Worm (Caenorhabditis elegans) whole organism, L4 larva: ENCODE results near the gene chup-1.

Source experiments
- F26F4.8 ChIP-seq: fragments of 200-800 bp; sonication (Bioruptor generic); conservative IDR thresholded peaks from 2 replicates; pipeline ENCODE4 v1.3.6; 2022; ENCODE audit warnings: missing genetic modification characterization, missing compliant biosample characterization
- F37D6.2 ChIP-seq: sonication (generic microtip); optimal IDR thresholded peaks from 2 replicates; lab custom pipeline; 2016; ENCODE audit warnings: mild to moderate bottlenecking, missing genetic modification characterization, missing compliant biosample characterization
- F49E8.2 ChIP-seq: sonication (generic microtip); optimal IDR thresholded peaks from 2 replicates; lab custom pipeline; 2016; ENCODE audit warnings: missing compliant biosample characterization, mild to moderate bottlenecking, missing genetic modification characterization, borderline replicate concordance
- T20F7.1 ChIP-seq: fragments of 200-800 bp; sonication (Bioruptor generic); optimal IDR thresholded peaks from 2 replicates; lab custom pipeline; 2018; ENCODE audit warnings: mild to moderate bottlenecking, missing genetic modification characterization, missing compliant biosample characterization
- Y105C5A.15 ChIP-seq: fragments of 200-800 bp; sonication (Bioruptor generic); IDR thresholded peaks from 2 replicates; pipeline ENCODE4 v1.3.6; 2022; ENCODE audit warnings: missing genetic modification characterization, missing compliant biosample characterization
- Y5F2A.4 ChIP-seq: fragments of 200-800 bp; sonication (Bioruptor generic); optimal IDR thresholded peaks from 2 replicates; lab custom pipeline; 2018; ENCODE audit warnings: mild to moderate bottlenecking, missing genetic modification characterization, missing compliant biosample characterization
- Y75B8A.6 ChIP-seq: fragments of 200-800 bp; sonication (Bioruptor generic); IDR thresholded peaks from 2 replicates; pipeline ENCODE4 v1.3.6; 2022; ENCODE audit warnings: missing genetic modification reagents, missing genetic modification characterization, missing compliant biosample characterization
- ZK337.2 ChIP-seq: fragments of 200-800 bp; sonication (Bioruptor generic); IDR thresholded peaks from 2 replicates; pipeline ENCODE4 v1.3.6; 2022; ENCODE audit warnings: missing genetic modification reagents, missing genetic modification characterization, missing compliant biosample characterization
- ama-1 ChIP-seq: fragments of 150-350 bp; optimal IDR thresholded peaks from 2 replicates; lab custom pipeline; 2014; ENCODE audit warnings: inconsistent platforms, mixed read lengths
- arid-1 ChIP-seq: fragments of 200-800 bp; sonication (Bioruptor generic); conservative IDR thresholded peaks from 2 replicates; pipeline ENCODE4 v1.3.6; 2022; ENCODE audit warnings: missing genetic modification reagents, missing genetic modification characterization, missing compliant biosample characterization
- ceh-28 ChIP-seq: fragments of 150-350 bp; optimal IDR thresholded peaks from 2 replicates; lab custom pipeline; 2014; ENCODE audit warnings: missing biosample characterization, missing genetic modification reagents, missing genetic modification characterization
- ces-1 ChIP-seq: fragments of 150-350 bp; sonication (generic microtip); optimal IDR thresholded peaks from 4 replicates; lab custom pipeline; 2014; ENCODE audit warnings: missing biosample characterization, missing genetic modification reagents, missing genetic modification characterization
- cey-2 ChIP-seq: sonication (generic microtip); optimal IDR thresholded peaks from 3 replicates; lab custom pipeline; 2017; ENCODE audit warnings: missing genetic modification characterization, mild to moderate bottlenecking, missing compliant biosample characterization, antibody characterized with exemption, borderline replicate concordance; ENCODE audit not compliant: insufficient read depth
- ctbp-1 ChIP-seq: fragments of 200-800 bp; sonication (Bioruptor generic); IDR thresholded peaks from 2 replicates; pipeline ENCODE4 v1.3.6; 2022; ENCODE audit warnings: missing genetic modification reagents, missing genetic modification characterization, missing compliant biosample characterization
- dmd-8 ChIP-seq: fragments of 200-800 bp; sonication (Bioruptor generic); IDR thresholded peaks from 2 replicates; pipeline ENCODE4 v1.3.6; 2022; ENCODE audit warnings: missing genetic modification characterization, missing compliant biosample characterization
- duxl-1 ChIP-seq: sonication (generic microtip); optimal IDR thresholded peaks from 2 replicates; lab custom pipeline; 2016; ENCODE audit warnings: mild to moderate bottlenecking, missing genetic modification characterization, moderate library complexity, missing compliant biosample characterization; ENCODE audit not compliant: poor library complexity
- egl-27 ChIP-seq: sonication (generic microtip); optimal IDR thresholded peaks from 3 replicates; lab custom pipeline; 2017; ENCODE audit warnings: missing biosample characterization, missing genetic modification reagents, missing genetic modification characterization
- egl-43 ChIP-seq: fragments of 200-800 bp; sonication (Bioruptor generic); IDR thresholded peaks from 2 replicates; pipeline ENCODE4 v1.3.6; 2022; ENCODE audit warnings: missing genetic modification reagents, missing genetic modification characterization, missing compliant biosample characterization
- fkh-10 ChIP-seq: fragments of 150-350 bp; optimal IDR thresholded peaks from 2 replicates; lab custom pipeline; 2014; ENCODE audit warnings: missing biosample characterization, missing genetic modification reagents, missing genetic modification characterization
- fos-1 ChIP-seq: fragments of 150-350 bp; optimal IDR thresholded peaks from 2 replicates; lab custom pipeline; 2014; ENCODE audit warnings: missing biosample characterization, missing genetic modification characterization
- lin-13 ChIP-seq: fragments of 150-350 bp; optimal IDR thresholded peaks from 2 replicates; lab custom pipeline; 2014; ENCODE audit warnings: missing biosample characterization, missing genetic modification reagents, missing genetic modification characterization
- lin-15B ChIP-seq: fragments of 150-350 bp; sonication (generic microtip); optimal IDR thresholded peaks from 3 replicates; lab custom pipeline; 2014; ENCODE audit warnings: missing biosample characterization, missing genetic modification characterization
- lin-29 ChIP-seq: fragments of 200-800 bp; sonication (Bioruptor generic); IDR thresholded peaks from 2 replicates; pipeline ENCODE4 v1.3.6; 2022; ENCODE audit warnings: missing genetic modification reagents, missing genetic modification characterization, missing compliant biosample characterization
- lin-39 ChIP-seq: fragments of 150-350 bp; optimal IDR thresholded peaks from 2 replicates; lab custom pipeline; 2014; ENCODE audit warnings: missing biosample characterization, missing genetic modification reagents, missing genetic modification characterization
- lsy-2 ChIP-seq, 2 experiments: fragments of 150-350 bp in 1 of 2; sonication (generic microtip) in 1 of 2; optimal IDR thresholded peaks; 2 replicates each; lab custom pipeline; 2014 to 2017; ENCODE audit warnings: missing biosample characterization in 2 of 2, missing genetic modification characterization in 2 of 2
- madf-5 ChIP-seq, 2 experiments: fragments of 200-800 bp; sonication (Bioruptor generic); IDR thresholded peaks; 2 replicates each; pipeline ENCODE4 v1.3.6; 2022; ENCODE audit warnings: missing compliant biosample characterization in 2 of 2, missing genetic modification characterization in 2 of 2
- mdt-29 ChIP-seq: fragments of 200-800 bp; sonication (Bioruptor generic); IDR thresholded peaks from 2 replicates; pipeline ENCODE4 v1.3.6; 2022; ENCODE audit warnings: missing genetic modification reagents, missing genetic modification characterization, missing compliant biosample characterization
- mes-2 ChIP-seq: sonication (generic microtip); optimal IDR thresholded peaks from 2 replicates; lab custom pipeline; 2016; ENCODE audit warnings: missing genotype, mild to moderate bottlenecking, missing genetic modification characterization, missing compliant biosample characterization; ENCODE audit not compliant: poor library complexity, severe bottlenecking
- mxl-3 ChIP-seq: fragments of 200-800 bp; sonication (Bioruptor generic); optimal IDR thresholded peaks from 2 replicates; lab custom pipeline; 2018; ENCODE audit warnings: mild to moderate bottlenecking, missing genetic modification characterization, missing compliant biosample characterization
- nhr-10 ChIP-seq: fragments of 150-350 bp; optimal IDR thresholded peaks from 2 replicates; lab custom pipeline; 2014; ENCODE audit warnings: missing biosample characterization, missing genetic modification characterization
- nhr-102 ChIP-seq: sonication (generic microtip); optimal IDR thresholded peaks from 2 replicates; lab custom pipeline; 2016; ENCODE audit warnings: mild to moderate bottlenecking, missing genetic modification characterization, moderate library complexity, missing compliant biosample characterization
- nhr-11 ChIP-seq: fragments of 150-350 bp; optimal IDR thresholded peaks from 2 replicates; lab custom pipeline; 2014; ENCODE audit warnings: missing biosample characterization, missing genetic modification characterization
- nhr-111 ChIP-seq: fragments of 200-800 bp; sonication (Bioruptor generic); optimal IDR thresholded peaks from 2 replicates; lab custom pipeline; 2018; ENCODE audit warnings: mild to moderate bottlenecking, missing genetic modification characterization, missing compliant biosample characterization
- nhr-237 ChIP-seq: sonication (generic microtip); optimal IDR thresholded peaks from 2 replicates; lab custom pipeline; 2017; ENCODE audit warnings: missing biosample characterization, missing genetic modification characterization
- nhr-41 ChIP-seq: fragments of 200-800 bp; sonication (Bioruptor generic); IDR thresholded peaks from 2 replicates; pipeline ENCODE4 v1.3.6; 2022; ENCODE audit warnings: missing genetic modification reagents, missing genetic modification characterization, missing compliant biosample characterization
- nhr-48 ChIP-seq: sonication (generic microtip); optimal IDR thresholded peaks from 2 replicates; lab custom pipeline; 2016; ENCODE audit warnings: mild to moderate bottlenecking, missing genetic modification characterization, missing compliant biosample characterization
- nhr-6 ChIP-seq: fragments of 150-350 bp; optimal IDR thresholded peaks from 2 replicates; lab custom pipeline; 2014; ENCODE audit warnings: missing biosample characterization, missing genetic modification characterization
- pha-4 ChIP-seq, 2 experiments: fragments of 150-350 bp in 1 of 2; fragments of 200-800 bp in 1 of 2; sonication (Bioruptor generic) in 1 of 2; IDR thresholded peaks in 1 of 2; optimal IDR thresholded peaks in 1 of 2; 2 replicates each; pipeline versions ENCODE4 v1.3.6 to Lab custom; 2014 to 2022; ENCODE audit warnings: missing genetic modification characterization in 2 of 2, missing genetic modification reagents in 2 of 2, missing biosample characterization in 1 of 2, missing compliant biosample characterization in 1 of 2
- pqm-1 ChIP-seq: sonication (generic microtip); optimal IDR thresholded peaks from 2 replicates; lab custom pipeline; 2017; ENCODE audit warnings: missing biosample characterization, missing genetic modification characterization
- rbr-2 ChIP-seq: sonication (generic microtip); optimal IDR thresholded peaks from 2 replicates; lab custom pipeline; 2016; ENCODE audit warnings: missing genotype, missing genetic modification characterization, missing compliant biosample characterization
- snpc-1.2 ChIP-seq: fragments of 200-800 bp; sonication (Bioruptor generic); IDR thresholded peaks from 2 replicates; pipeline ENCODE4 v1.3.6; 2022; ENCODE audit warnings: missing genetic modification reagents, missing genetic modification characterization, missing compliant biosample characterization
- snpc-4 ChIP-seq: fragments of 150-350 bp; optimal IDR thresholded peaks from 2 replicates; lab custom pipeline; 2014; ENCODE audit warnings: missing biosample characterization, missing genetic modification characterization
- spr-1 ChIP-seq: sonication (generic microtip); optimal IDR thresholded peaks from 2 replicates; lab custom pipeline; 2016; ENCODE audit warnings: mild to moderate bottlenecking, missing genetic modification characterization, missing compliant biosample characterization
- spr-3 ChIP-seq: fragments of 200-800 bp; sonication (Bioruptor generic); optimal IDR thresholded peaks from 2 replicates; lab custom pipeline; 2018; ENCODE audit warnings: mild to moderate bottlenecking, missing genetic modification characterization, missing compliant biosample characterization
- tag-97 ChIP-seq: fragments of 200-800 bp; sonication (Bioruptor generic); IDR thresholded peaks from 2 replicates; pipeline ENCODE4 v1.3.6; 2022; ENCODE audit warnings: missing genetic modification characterization, missing compliant biosample characterization
- unc-39 ChIP-seq: sonication (generic microtip); optimal IDR thresholded peaks from 2 replicates; lab custom pipeline; 2017; ENCODE audit warnings: missing biosample characterization, missing genetic modification characterization
- unc-62 ChIP-seq, 3 experiments: fragments of 150-350 bp in 1 of 3; sonication (generic microtip); optimal IDR thresholded peaks in 2 of 3; peaks in 1 of 3; 1 replicate in 1 of 3; 2 replicates in 2 of 3; lab custom pipeline; 2014 to 2017; ENCODE audit warnings: missing biosample characterization in 3 of 3, missing genetic modification characterization in 3 of 3, missing genetic modification reagents in 3 of 3, missing genotype in 1 of 3
- vab-7 ChIP-seq: fragments of 200-800 bp; sonication (Bioruptor generic); IDR thresholded peaks from 2 replicates; pipeline ENCODE4 v1.3.6; 2022; ENCODE audit warnings: missing genetic modification reagents, missing genetic modification characterization, missing compliant biosample characterization
- zag-1 ChIP-seq: fragments of 150-350 bp; optimal IDR thresholded peaks from 2 replicates; lab custom pipeline; 2014; ENCODE audit warnings: missing biosample characterization, missing genetic modification characterization
- zfp-3 ChIP-seq: fragments of 200-800 bp; sonication (Bioruptor generic); conservative IDR thresholded peaks from 2 replicates; pipeline ENCODE4 v1.3.6; 2022; ENCODE audit warnings: missing genetic modification reagents, missing genetic modification characterization, missing compliant biosample characterization
- ztf-7 ChIP-seq: fragments of 150-350 bp; optimal IDR thresholded peaks from 2 replicates; lab custom pipeline; 2014; ENCODE audit warnings: missing biosample characterization, missing genetic modification characterization

Gene chup-1

DNA sequence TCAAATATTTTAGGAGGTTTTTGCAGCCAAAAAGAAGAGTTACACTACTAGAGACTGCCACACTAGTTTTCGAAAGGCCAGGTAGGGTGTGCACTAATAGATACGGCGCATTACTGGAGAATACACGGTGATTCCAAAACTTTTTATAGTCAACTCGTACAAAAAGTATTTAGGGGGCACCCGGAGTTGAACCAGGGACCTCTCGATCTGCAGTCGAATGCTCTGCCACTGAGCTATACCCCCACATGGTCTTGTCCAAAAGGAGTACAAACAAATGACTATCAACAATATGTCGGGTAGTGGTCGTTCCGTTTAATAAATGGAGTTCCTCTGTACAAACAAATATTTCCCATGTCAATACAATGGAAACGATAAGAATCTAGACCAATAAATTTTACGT, 26.0 kb downstream of the chup-1 start (continued):
- no peak; the same call in none of the 2 replicates for TF ChIP-seq snpc-1.2 (GFP tag; lab: Robert Waterston, UW)
- no peak for TF ChIP-seq mxl-3
- no peak for TF ChIP-seq F26F4.8 (GFP tag; lab: Robert Waterston, UW)
- no peak for TF ChIP-seq egl-27 (tag; lab: Kevin White, UChicago)
- TF ChIP-seq spr-3 (GFP tag; lab: Kevin White, UChicago), result no peak
- TF ChIP-seq mes-2 (tag; lab: Kevin White, UChicago), result peak; percentile 60
- no peak for TF ChIP-seq ztf-7 (tag; lab: Kevin White, UChicago)
- TF ChIP-seq nhr-11 (tag; lab: Kevin White, UChicago), result no peak
- no peak for TF ChIP-seq ceh-28
- no peak for TF ChIP-seq cey-2
- TF ChIP-seq ZK337.2 (GFP tag; lab: Robert Waterston, UW), result no peak
- no peak for TF ChIP-seq duxl-1 (tag; lab: Kevin White, UChicago)
- TF ChIP-seq ces-1 (GFP tag; lab: Kevin White, UChicago), result no peak
- peak; percentile 72; the same call in 1 of the 2 replicates for TF ChIP-seq dmd-8 (GFP tag; lab: Robert Waterston, UW)
- TF ChIP-seq F37D6.2, result no peak
- TF ChIP-seq nhr-102, result no peak
- TF ChIP-seq lin-15B (tag; lab: Kevin White, UChicago), result no peak
- TF ChIP-seq lsy-2 (tag; optimal IDR thresholded peaks at IDR 0.05; lab: Kevin White, UChicago), result no peak
- no peak for TF ChIP-seq pqm-1 (tag; lab: Kevin White, UChicago)
- TF ChIP-seq lin-13, result no peak
- peak; percentile 68; the same call in 1 of the 2 replicates for TF ChIP-seq pha-4 (GFP tag; IDR thresholded peaks at IDR 0.05; lab: Robert Waterston, UW)
- no peak for TF ChIP-seq pha-4 (tag; optimal IDR thresholded peaks at IDR 0.05; lab: Kevin White, UChicago)
- TF ChIP-seq lin-29 (GFP tag; lab: Robert Waterston, UW), result no peak
- TF ChIP-seq mdt-29 (GFP tag; lab: Robert Waterston, UW), result no peak
- TF ChIP-seq madf-5 (GFP tag; IDR thresholded peaks at IDR 0.05; lab: Robert Waterston, UW), result no peak
- peak; percentile 78 for TF ChIP-seq egl-43 (GFP tag; lab: Robert Waterston, UW)
- no peak for TF ChIP-seq Y5F2A.4 (GFP tag; lab: Kevin White, UChicago)
- peak; percentile 81; the same call in 1 of the 2 replicates for TF ChIP-seq Y105C5A.15 (GFP tag; lab: Robert Waterston, UW)
- TF ChIP-seq spr-1 (tag; lab: Kevin White, UChicago), result no peak
- TF ChIP-seq fos-1, result no peak
- no peak for TF ChIP-seq rbr-2 (tag; lab: Kevin White, UChicago)
- TF ChIP-seq nhr-237 (tag; lab: Kevin White, UChicago), result no peak
- no peak for TF ChIP-seq Y75B8A.6 (GFP tag; lab: Robert Waterston, UW)
- TF ChIP-seq tag-97 (GFP tag; lab: Robert Waterston, UW), result no peak
- TF ChIP-seq ama-1 (lab: Kevin White, UChicago), result no peak
- TF ChIP-seq lin-39 (tag; lab: Kevin White, UChicago), result no peak
- no peak for TF ChIP-seq unc-62 (GFP tag; optimal IDR thresholded peaks at IDR 0.05 in 1 of 2; lab: Kevin White, UChicago)
- TF ChIP-seq unc-62 (tag; optimal IDR thresholded peaks at IDR 0.05; lab: Kevin White, UChicago), result no peak
- peak; percentile 61; the same call in 1 of the 2 replicates for TF ChIP-seq vab-7 (GFP tag; lab: Robert Waterston, UW)
- no peak for TF ChIP-seq fkh-10
- TF ChIP-seq F49E8.2 (tag; lab: Kevin White, UChicago), result no peak
- TF ChIP-seq nhr-111 (GFP tag; lab: Kevin White, UChicago), result no peak
- no peak for TF ChIP-seq snpc-4
- TF ChIP-seq nhr-6 (tag; lab: Kevin White, UChicago), result peak; percentile 6
- peak; percentile 71; the same call in 1 of the 2 replicates for TF ChIP-seq arid-1 (GFP tag; lab: Robert Waterston, UW)
- TF ChIP-seq nhr-48, result no peak
- TF ChIP-seq unc-39 (tag; lab: Kevin White, UChicago), result no peak
- peak; percentile 72 for TF ChIP-seq nhr-41 (GFP tag; lab: Robert Waterston, UW)
- TF ChIP-seq ctbp-1 (GFP tag; lab: Robert Waterston, UW), result no peak
- no peak for TF ChIP-seq nhr-10 (tag; lab: Kevin White, UChicago)
- no peak for TF ChIP-seq T20F7.1 (GFP tag; lab: Kevin White, UChicago)
- peak; percentile 45; the same call in 1 of the 2 replicates for TF ChIP-seq zfp-3 (GFP tag; lab: Robert Waterston, UW)
- no peak for TF ChIP-seq zag-1
- TF ChIP-seq, all 104 proteins: peak for 29
